Worm (Caenorhabditis elegans) whole organism, L4/young adult: ENCODE results near the gene aldo-1.

ENCODE experiments used
- W03F9.2 ChIP-seq: fragments of 150-350 bp; optimal IDR thresholded peaks from 2 replicates; lab custom pipeline; 2014; ENCODE audit warnings: missing biosample characterization, missing genetic modification characterization
- dao-5 ChIP-seq: sonication (generic microtip); optimal IDR thresholded peaks from 2 replicates; lab custom pipeline; 2016; ENCODE audit warnings: missing genotype, missing genetic modification characterization, moderate library complexity, missing compliant biosample characterization
- him-1 ChIP-seq: sonication (generic microtip); optimal IDR thresholded peaks from 2 replicates; lab custom pipeline; 2016; ENCODE audit warnings: missing genotype, missing genetic modification reagents, missing genetic modification characterization, missing compliant biosample characterization

- TF ChIP-seq him-1 (tag; lab: Kevin White, UChicago): no peak
- TF ChIP-seq dao-5 (tag; lab: Kevin White, UChicago): no peak
- TF ChIP-seq W03F9.2: no peak
Observed at ce11 chrIII:13563000-13563522, 1.7 kb downstream of the aldo-1 start, which contains the start of gene T05D4.2.
